Comparison of ENCODE assay signal across 3 fruit fly cellular contexts in the genomic region with DNA sequence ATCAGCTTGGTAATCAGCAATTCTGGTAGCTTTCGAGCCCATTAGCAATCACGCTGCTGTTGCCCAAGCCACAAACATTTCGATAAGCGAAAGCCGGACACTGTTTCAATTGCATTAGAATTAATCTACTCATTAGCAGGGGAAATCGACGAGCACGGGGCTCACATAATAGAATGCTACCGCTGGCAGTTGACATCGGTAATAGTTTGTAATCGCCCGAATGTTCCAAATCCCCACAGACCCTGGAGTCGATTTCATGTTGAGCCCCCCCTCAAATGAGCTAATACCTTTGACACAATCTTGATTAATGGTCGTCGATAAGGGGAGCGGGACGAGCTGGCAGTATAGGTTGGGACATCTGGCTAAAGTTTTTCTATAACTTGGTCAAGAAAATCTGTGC.
A peak's percentile ranks its signal among the peaks of the same experiment; 100 is the strongest.
TF ChIP-seq lines count a peak whose summit lies in the region.

No protein-coding gene starts in this region.

- no peak for TF ChIP-seq CTCF in whole organism, embryonic (GFP tag; optimal IDR thresholded peaks at IDR 0.05; lab: Kevin White, UChicago)

TF ChIP-seq in whole organism, adult, 20 proteins besides CTCF, POLR2A, EP300 and RAD21:
- TF ChIP-seq CG33017 (tag; optimal IDR thresholded peaks at IDR 0.05; lab: Kevin White, UChicago) (no peak), CG14711 (tag; optimal IDR thresholded peaks at IDR 0.05; lab: Kevin White, UChicago) (no peak), pad (GFP tag; optimal IDR thresholded peaks at IDR 0.05; lab: Kevin White, UChicago) (peak; percentile 44), Hr96 (GFP tag; optimal IDR thresholded peaks at IDR 0.05; lab: Kevin White, UChicago) (no peak), CG7101 (tag; optimal IDR thresholded peaks at IDR 0.05; lab: Kevin White, UChicago) (no peak)

TF ChIP-seq in whole organism, embryonic, 481 proteins besides CTCF, POLR2A, EP300 and RAD21 (continues in another document):
- peak; percentile 1 for TF ChIP-seq CG18599 (GFP tag; optimal IDR thresholded peaks at IDR 0.05; lab: Kevin White, UChicago)
- TF ChIP-seq CG5180 (GFP tag; optimal IDR thresholded peaks at IDR 0.05; lab: Kevin White, UChicago) = peak; percentile 7
- no peak for TF ChIP-seq CG33557 (GFP tag; optimal IDR thresholded peaks at IDR 0.05; lab: Kevin White, UChicago)
- TF ChIP-seq Awh (GFP tag; IDR thresholded peaks at IDR 0.05; lab: Robert Waterston, UW) = 0 out of 2 replicates have a peak, but pooled peaks have one; percentile 38
- peak; percentile 11 for TF ChIP-seq gro (GFP tag; optimal IDR thresholded peaks at IDR 0.05; lab: Kevin White, UChicago)
- peak; percentile 53 for TF ChIP-seq oc (tag; optimal IDR thresholded peaks at IDR 0.05; lab: Kevin White, UChicago)
- peak; percentile 91 for TF ChIP-seq lab (GFP tag; optimal IDR thresholded peaks at IDR 0.05; lab: Kevin White, UChicago)
- TF ChIP-seq exex (tag; optimal IDR thresholded peaks at IDR 0.05; lab: Kevin White, UChicago) = peak; percentile 95
- peak; percentile 76 for TF ChIP-seq mirr (GFP tag; optimal IDR thresholded peaks at IDR 0.05; lab: Kevin White, UChicago)
- TF ChIP-seq gem (tag; optimal IDR thresholded peaks at IDR 0.05; lab: Kevin White, UChicago) = no peak
- TF ChIP-seq croc (GFP tag; conservative IDR thresholded peaks at IDR 0.05; lab: Robert Waterston, UW) = no peak
- no peak for TF ChIP-seq CG11504 (tag; optimal IDR thresholded peaks at IDR 0.05; lab: Kevin White, UChicago)
- peak in 1 of 2 experiments; percentile 94 for TF ChIP-seq Pdp1 (GFP tag; optimal IDR thresholded peaks at IDR 0.05; lab: Kevin White, UChicago)
- peak; percentile 81 for TF ChIP-seq crol (GFP tag; IDR thresholded peaks at IDR 0.05; lab: Robert Waterston, UW)
- peak; percentile 38 for TF ChIP-seq CG34376 (GFP tag; optimal IDR thresholded peaks at IDR 0.05; lab: Kevin White, UChicago)
- peak; percentile 63 for TF ChIP-seq CG10543 (GFP tag; optimal IDR thresholded peaks at IDR 0.05; lab: Kevin White, UChicago)
- TF ChIP-seq CG12769 (tag; optimal IDR thresholded peaks at IDR 0.05; lab: Kevin White, UChicago) = no peak
- TF ChIP-seq kah (GFP tag; optimal IDR thresholded peaks at IDR 0.05; lab: Kevin White, UChicago) = no peak
- TF ChIP-seq GATAe (GFP tag; conservative IDR thresholded peaks at IDR 0.05; lab: Robert Waterston, UW) = peak; percentile 20
- TF ChIP-seq ci (GFP tag; IDR thresholded peaks at IDR 0.05; lab: Robert Waterston, UW) = 0 out of 3 replicates have a peak, but pooled peaks have one; percentile 12
- no peak for TF ChIP-seq CG6765 (GFP tag; optimal IDR thresholded peaks at IDR 0.05; lab: Kevin White, UChicago)
- TF ChIP-seq Scr (GFP tag; IDR thresholded peaks at IDR 0.05; lab: Robert Waterston, UW; ENCODE audit: partially characterized antibody) = no peak
- TF ChIP-seq CG1832 (GFP tag; optimal IDR thresholded peaks at IDR 0.05; lab: Kevin White, UChicago) = no peak
- peak in 1 of 2 experiments; percentile 35 for TF ChIP-seq Hr78 (GFP tag; optimal IDR thresholded peaks at IDR 0.05; lab: Kevin White, UChicago)
- peak; percentile 72; the same call in 1 of the 4 replicates for TF ChIP-seq chinmo (GFP tag; IDR thresholded peaks at IDR 0.05; lab: Robert Waterston, UW; ENCODE audit: partially characterized antibody)
- no peak for TF ChIP-seq CG14710 (tag; optimal IDR thresholded peaks at IDR 0.05; lab: Kevin White, UChicago)
- TF ChIP-seq Lim3 (GFP tag; IDR thresholded peaks at IDR 0.05; lab: Robert Waterston, UW) = peak; percentile 47; the same call in 1 of the 2 replicates
- TF ChIP-seq Hr3 (GFP tag; optimal IDR thresholded peaks at IDR 0.05; lab: Kevin White, UChicago) = no peak
- TF ChIP-seq CG7987 (GFP tag; optimal IDR thresholded peaks at IDR 0.05; lab: Kevin White, UChicago) = no peak
- peak; percentile 27; the same call in 1 of the 2 replicates for TF ChIP-seq chm (GFP tag; IDR thresholded peaks at IDR 0.05; lab: Robert Waterston, UW)
- TF ChIP-seq grn (GFP tag; optimal IDR thresholded peaks at IDR 0.05; lab: Kevin White, UChicago) = peak; percentile 88
- TF ChIP-seq run (tag; optimal IDR thresholded peaks at IDR 0.05; lab: Kevin White, UChicago) = peak; percentile 39
- peak; percentile 92 for TF ChIP-seq sug (tag; optimal IDR thresholded peaks at IDR 0.05; lab: Kevin White, UChicago)
- 0 out of 2 replicates have a peak, but pooled peaks have one; percentile 16 for TF ChIP-seq Ptx1 (GFP tag; IDR thresholded peaks at IDR 0.05; lab: Robert Waterston, UW)
- peak; percentile 28; the same call in 1 of the 2 replicates for TF ChIP-seq CG14441 (GFP tag; IDR thresholded peaks at IDR 0.05; lab: Robert Waterston, UW)
- peak; percentile 6 for TF ChIP-seq CG15269 (tag; optimal IDR thresholded peaks at IDR 0.05; lab: Kevin White, UChicago)
- TF ChIP-seq Vsx1 (GFP tag; optimal IDR thresholded peaks at IDR 0.05; lab: Kevin White, UChicago) = peak; percentile 82
- peak; percentile 21 for TF ChIP-seq CG13296 (GFP tag; optimal IDR thresholded peaks at IDR 0.05; lab: Kevin White, UChicago)
- no peak for TF ChIP-seq Ravus (GFP tag; IDR thresholded peaks at IDR 0.05; lab: Robert Waterston, UW)

TF ChIP-seq in whole organism, prepupa, 60 proteins besides CTCF, POLR2A, EP300 and RAD21:
- TF ChIP-seq dac (GFP tag; optimal IDR thresholded peaks at IDR 0.05; lab: Kevin White, UChicago) (no peak), esn (GFP tag; optimal IDR thresholded peaks at IDR 0.05; lab: Kevin White, UChicago) (no peak), vri (GFP tag; optimal IDR thresholded peaks at IDR 0.05; lab: Kevin White, UChicago) (peak; percentile 2), OdsH (GFP tag; optimal IDR thresholded peaks at IDR 0.05; lab: Kevin White, UChicago) (no peak), CG11762 (GFP tag; optimal IDR thresholded peaks at IDR 0.05; lab: Kevin White, UChicago; ENCODE audit: insufficient read depth) (no peak)
